Fruit fly (Drosophila melanogaster): ENCODE results near the gene CG5421.

- TF ChIP-seq CG12744 (GFP tag; optimal IDR thresholded peaks at IDR 0.05), result no peak
- TF ChIP-seq gsb (GFP tag; IDR thresholded peaks at IDR 0.05), result no peak
- no peak for TF ChIP-seq CG13775 (GFP tag; optimal IDR thresholded peaks at IDR 0.05)
- no peak for TF ChIP-seq Hmr (GFP tag; optimal IDR thresholded peaks at IDR 0.05)
These were observed 47.3 kb upstream of the CG5421 start for dm6 chr2L:12495196-12495595.

Data from whole organism, embryonic.